Fruit fly (Drosophila melanogaster): ENCODE results near the gene CG32152.
A peak's percentile ranks its signal among the peaks of the same experiment; 100 is the strongest.

The CG32152 gene

dm6 chr3L:16160420-16161069 lies 16.7 kb upstream of the CG32152 start (continued):
- no peak; the same call in 2 of the 3 replicates for TF ChIP-seq so (GFP tag; IDR thresholded peaks at IDR 0.05)
- 0 out of 3 replicates have a peak, but pooled peaks have one; percentile 16 for TF ChIP-seq vnd (GFP tag; IDR thresholded peaks at IDR 0.05; ENCODE audit: partially characterized antibody)
- peak; percentile 70 for TF ChIP-seq seq (GFP tag; IDR thresholded peaks at IDR 0.05)
- TF ChIP-seq dimm (GFP tag; IDR thresholded peaks at IDR 0.05): no peak
- peak; percentile 63 for TF ChIP-seq CG12391 (tag; optimal IDR thresholded peaks at IDR 0.05)
- peak; percentile 4 for TF ChIP-seq run (tag; optimal IDR thresholded peaks at IDR 0.05)
- peak; percentile 33 for TF ChIP-seq CG30431 (GFP tag; optimal IDR thresholded peaks at IDR 0.05)
- TF ChIP-seq tgo (GFP tag; IDR thresholded peaks at IDR 0.05): peak; percentile 60; the same call in 2 of the 3 replicates
- TF ChIP-seq fd96Cb (tag; optimal IDR thresholded peaks at IDR 0.05): peak; percentile 58
- no peak for TF ChIP-seq sim (GFP tag; IDR thresholded peaks at IDR 0.05)
- TF ChIP-seq Antp (GFP tag; optimal IDR thresholded peaks at IDR 0.05): peak; percentile 50
- TF ChIP-seq PHDP (tag; optimal IDR thresholded peaks at IDR 0.05): peak; percentile 58
- no peak for TF ChIP-seq CG11696 (GFP tag; IDR thresholded peaks at IDR 0.05)
- peak; percentile 39 for TF ChIP-seq CG10654 (GFP tag; optimal IDR thresholded peaks at IDR 0.05)
- peak; percentile 42 for TF ChIP-seq her (GFP tag; optimal IDR thresholded peaks at IDR 0.05)
- no peak for TF ChIP-seq ab (GFP tag; optimal IDR thresholded peaks at IDR 0.05)
- TF ChIP-seq Atf6 (GFP tag; IDR thresholded peaks at IDR 0.05): peak; percentile 72
- TF ChIP-seq tx (GFP tag; optimal IDR thresholded peaks at IDR 0.05): peak; percentile 48
- TF ChIP-seq gt (GFP tag; IDR thresholded peaks at IDR 0.05): no peak
- no peak for TF ChIP-seq fd64A (GFP tag; optimal IDR thresholded peaks at IDR 0.05)
- TF ChIP-seq fd102C (GFP tag; optimal IDR thresholded peaks at IDR 0.05): no peak
- TF ChIP-seq ara (GFP tag; IDR thresholded peaks at IDR 0.05): no peak
- no peak for TF ChIP-seq D19B (GFP tag; optimal IDR thresholded peaks at IDR 0.05)
- peak; percentile 63 for TF ChIP-seq CG7556 (GFP tag; optimal IDR thresholded peaks at IDR 0.05)
- no peak for TF ChIP-seq tup (GFP tag; optimal IDR thresholded peaks at IDR 0.05)
- TF ChIP-seq chif (GFP tag; optimal IDR thresholded peaks at IDR 0.05): peak; percentile 31 to 50
- no peak for TF ChIP-seq Dfd (GFP tag; optimal IDR thresholded peaks at IDR 0.05)
- no peak for TF ChIP-seq sc (optimal IDR thresholded peaks at IDR 0.05)
- peak; percentile 39 for TF ChIP-seq sc (GFP tag; optimal IDR thresholded peaks at IDR 0.05)
- TF ChIP-seq CG30020 (tag; optimal IDR thresholded peaks at IDR 0.05): no peak
- TF ChIP-seq cas (GFP tag; IDR thresholded peaks at IDR 0.05): no peak
- peak; percentile 23 for TF ChIP-seq jumu (GFP tag; optimal IDR thresholded peaks at IDR 0.05)
- no peak for TF ChIP-seq CG33557 (GFP tag; optimal IDR thresholded peaks at IDR 0.05)
- no peak for TF ChIP-seq CG17568 (GFP tag; optimal IDR thresholded peaks at IDR 0.05)
- TF ChIP-seq zen (tag; optimal IDR thresholded peaks at IDR 0.05): no peak
- TF ChIP-seq hth (optimal IDR thresholded peaks at IDR 0.05): no peak
- TF ChIP-seq CG11695 (GFP tag; IDR thresholded peaks at IDR 0.05): peak; percentile 67
- TF ChIP-seq CG10274 (GFP tag; optimal IDR thresholded peaks at IDR 0.05): peak; percentile 41
- no peak for TF ChIP-seq CG34224 (GFP tag; IDR thresholded peaks at IDR 0.05; ENCODE audit: partially characterized antibody)
- TF ChIP-seq CG12219 (GFP tag; optimal IDR thresholded peaks at IDR 0.05): peak; percentile 53
- no peak for TF ChIP-seq dmrt11E (tag; optimal IDR thresholded peaks at IDR 0.05)
- TF ChIP-seq amos (GFP tag; IDR thresholded peaks at IDR 0.05; ENCODE audit: partially characterized antibody): no peak
- no peak for TF ChIP-seq bigmax (GFP tag; optimal IDR thresholded peaks at IDR 0.05)
- no peak for TF ChIP-seq Poxn (GFP tag; IDR thresholded peaks at IDR 0.05)
- no peak; the same call in 1 of the 2 replicates for TF ChIP-seq onecut (GFP tag; IDR thresholded peaks at IDR 0.05)
- no peak for TF ChIP-seq Bteb2 (GFP tag; optimal IDR thresholded peaks at IDR 0.05)
- TF ChIP-seq CG8290 (GFP tag; optimal IDR thresholded peaks at IDR 0.05): no peak
- TF ChIP-seq CG8290 (tag; optimal IDR thresholded peaks at IDR 0.05): peak in 1 of 2 experiments; percentile 52
- TF ChIP-seq nom (GFP tag; optimal IDR thresholded peaks at IDR 0.05): no peak
- TF ChIP-seq Sry-δ (GFP tag; optimal IDR thresholded peaks at IDR 0.05): peak; percentile 3
- TF ChIP-seq Chrac-16 (GFP tag; optimal IDR thresholded peaks at IDR 0.05): peak; percentile 47
